Fruit fly (Drosophila melanogaster) whole organism, prepupa: ENCODE measurements around the gene CG12316.

Source experiments
- CG10631 ChIP-seq: fragments of 200-800 bp; sonication (Bioruptor generic); optimal IDR thresholded peaks from 2 replicates; lab custom pipeline; 2016; ENCODE audit warnings: missing biosample characterization, missing genetic modification characterization
- CG10669 ChIP-seq: fragments of 200-800 bp; sonication (Bioruptor generic); optimal IDR thresholded peaks from 3 replicates; lab custom pipeline; 2018; ENCODE audit warnings: missing biosample characterization, mild to moderate bottlenecking, missing genetic modification characterization, moderate library complexity
- CG11294 ChIP-seq: fragments of 200-800 bp; sonication (Bioruptor generic); IDR thresholded peaks from 2 replicates; pipeline ENCODE4 v1.3.6; 2022; ENCODE audit warnings: missing biosample characterization, missing genetic modification characterization
- CG11902 ChIP-seq: fragments of 200-800 bp; sonication (Bioruptor generic); optimal IDR thresholded peaks from 3 replicates; lab custom pipeline; 2016; ENCODE audit warnings: missing biosample characterization, missing genetic modification characterization
- CG15336 ChIP-seq: fragments of 200-800 bp; sonication (Bioruptor generic); IDR thresholded peaks from 2 replicates; pipeline ENCODE4 v1.3.6; 2022; ENCODE audit warnings: missing biosample characterization, missing genetic modification characterization
- CG1621 ChIP-seq: fragments of 200-800 bp; sonication (Bioruptor generic); optimal IDR thresholded peaks from 3 replicates; lab custom pipeline; 2018; ENCODE audit warnings: missing biosample characterization, mild to moderate bottlenecking, missing genetic modification characterization
- CG16779 ChIP-seq: fragments of 200-800 bp; sonication (Bioruptor generic); optimal IDR thresholded peaks from 3 replicates; lab custom pipeline; 2017; ENCODE audit warnings: missing biosample characterization, mild to moderate bottlenecking, missing genetic modification characterization
- CG3032 ChIP-seq: fragments of 200-800 bp; optimal IDR thresholded peaks from 2 replicates; lab custom pipeline; 2019; ENCODE audit warnings: missing biosample characterization, mild to moderate bottlenecking, missing genetic modification characterization, moderate library complexity
- CG32006 ChIP-seq: fragments of 200-800 bp; sonication (Bioruptor generic); optimal IDR thresholded peaks from 3 replicates; lab custom pipeline; 2017; ENCODE audit warnings: missing biosample characterization, mild to moderate bottlenecking, missing genetic modification characterization
- CG34406 ChIP-seq: fragments of 200-800 bp; sonication (Bioruptor generic); optimal IDR thresholded peaks from 3 replicates; lab custom pipeline; 2016; ENCODE audit warnings: missing biosample characterization, missing genetic modification characterization
- CG6163 ChIP-seq: fragments of 200-800 bp; sonication (Bioruptor generic); IDR thresholded peaks from 3 replicates; pipeline ENCODE4 v1.3.6; 2022; ENCODE audit warnings: missing biosample characterization, missing genetic modification characterization
- CG6276 ChIP-seq: fragments of 200-800 bp; sonication (Bioruptor generic); optimal IDR thresholded peaks from 2 replicates; lab custom pipeline; 2017; ENCODE audit warnings: missing biosample characterization, mild to moderate bottlenecking, missing genetic modification characterization
- CG6792 ChIP-seq: fragments of 200-800 bp; sonication (Bioruptor generic); optimal IDR thresholded peaks from 3 replicates; lab custom pipeline; 2016; ENCODE audit warnings: missing biosample characterization, missing genetic modification characterization
- CG6808 ChIP-seq: fragments of 200-800 bp; sonication (Bioruptor generic); optimal IDR thresholded peaks from 3 replicates; lab custom pipeline; 2017; ENCODE audit warnings: missing biosample characterization, missing genetic modification characterization, mild to moderate bottlenecking, moderate library complexity, missing genetic modification reagents
- CG6854 ChIP-seq: fragments of 200-800 bp; sonication (Bioruptor generic); optimal IDR thresholded peaks from 2 replicates; lab custom pipeline; 2017; ENCODE audit warnings: missing biosample characterization, mild to moderate bottlenecking, missing genetic modification characterization
- CG8119 ChIP-seq: fragments of 200-800 bp; sonication (Bioruptor generic); IDR thresholded peaks from 3 replicates; pipeline ENCODE4 v1.3.6; 2022; ENCODE audit warnings: missing biosample characterization, missing genetic modification characterization
- CG8319 ChIP-seq: fragments of 200-800 bp; sonication (Bioruptor generic); optimal IDR thresholded peaks from 3 replicates; lab custom pipeline; 2016; ENCODE audit warnings: missing biosample characterization, missing genetic modification characterization
- CG8632 ChIP-seq: fragments of 200-800 bp; sonication (Bioruptor generic); optimal IDR thresholded peaks from 3 replicates; lab custom pipeline; 2016; ENCODE audit warnings: missing biosample characterization, missing genetic modification characterization
- CG9139 ChIP-seq: fragments of 200-800 bp; sonication (Bioruptor generic); optimal IDR thresholded peaks from 3 replicates; lab custom pipeline; 2017; ENCODE audit warnings: missing biosample characterization, mild to moderate bottlenecking, missing genetic modification characterization
- Eip75B ChIP-seq: fragments of 200-800 bp; sonication (Bioruptor generic); optimal IDR thresholded peaks from 3 replicates; lab custom pipeline; 2016; ENCODE audit warnings: missing biosample characterization, missing genetic modification characterization
- Eip78C ChIP-seq: fragments of 200-800 bp; sonication (Bioruptor generic); peaks from one replicate; lab custom pipeline; 2016; ENCODE audit warnings: missing biosample characterization, missing genetic modification characterization
- Gug ChIP-seq: fragments of 200-800 bp; sonication (Bioruptor generic); IDR thresholded peaks from 2 replicates; pipeline ENCODE4 v1.3.6; 2022; ENCODE audit warnings: missing biosample characterization, missing genetic modification characterization
- Hr4 ChIP-seq: fragments of 200-800 bp; sonication (Bioruptor generic); optimal IDR thresholded peaks from 3 replicates; lab custom pipeline; 2016; ENCODE audit warnings: missing biosample characterization, missing genetic modification characterization
- Lpt ChIP-seq: fragments of 200-800 bp; sonication (Bioruptor generic); optimal IDR thresholded peaks from 3 replicates; lab custom pipeline; 2016; ENCODE audit warnings: missing biosample characterization, missing genetic modification characterization
- Met ChIP-seq: fragments of 200-800 bp; sonication (Bioruptor generic); optimal IDR thresholded peaks from 3 replicates; lab custom pipeline; 2016; ENCODE audit warnings: missing biosample characterization, missing genetic modification characterization
- OdsH ChIP-seq: fragments of 200-800 bp; sonication (Bioruptor generic); optimal IDR thresholded peaks from 3 replicates; lab custom pipeline; 2016; ENCODE audit warnings: missing biosample characterization, missing genetic modification characterization
- Sox14 ChIP-seq: fragments of 200-800 bp; sonication (Bioruptor generic); optimal IDR thresholded peaks from 3 replicates; lab custom pipeline; 2016; ENCODE audit warnings: missing biosample characterization, missing genetic modification characterization
- achi ChIP-seq: fragments of 200-800 bp; sonication (Bioruptor generic); optimal IDR thresholded peaks from 3 replicates; lab custom pipeline; 2016; ENCODE audit warnings: missing biosample characterization, missing genetic modification characterization
- cyc ChIP-seq: fragments of 200-800 bp; sonication (Bioruptor generic); optimal IDR thresholded peaks from 3 replicates; lab custom pipeline; 2016; ENCODE audit warnings: missing biosample characterization, missing genetic modification characterization
- eg ChIP-seq: fragments of 200-800 bp; sonication (Bioruptor generic); IDR thresholded peaks from 3 replicates; pipeline ENCODE4 v1.3.6; 2022; ENCODE audit warnings: missing biosample characterization, missing genetic modification characterization
- fd85E ChIP-seq: fragments of 200-800 bp; sonication (Bioruptor generic); optimal IDR thresholded peaks from 3 replicates; lab custom pipeline; 2016; ENCODE audit warnings: missing biosample characterization, missing genetic modification characterization
- fkh ChIP-seq: fragments of 200-800 bp; sonication (Bioruptor generic); optimal IDR thresholded peaks from 3 replicates; lab custom pipeline; 2017; ENCODE audit warnings: missing biosample characterization, mild to moderate bottlenecking, missing genetic modification characterization, moderate library complexity
- lz ChIP-seq: fragments of 200-800 bp; sonication (Bioruptor generic); optimal IDR thresholded peaks from 3 replicates; lab custom pipeline; 2016; ENCODE audit warnings: missing biosample characterization, missing genetic modification characterization
- net ChIP-seq: fragments of 200-800 bp; sonication (Bioruptor generic); optimal IDR thresholded peaks from 3 replicates; lab custom pipeline; 2016; ENCODE audit warnings: missing biosample characterization, missing genetic modification characterization
- spab ChIP-seq: fragments of 200-800 bp; sonication (Bioruptor generic); optimal IDR thresholded peaks from 2 replicates; lab custom pipeline; 2017; ENCODE audit warnings: missing biosample characterization, mild to moderate bottlenecking, missing genetic modification characterization, missing genetic modification reagents
- ss ChIP-seq, 2 experiments: fragments of 200-800 bp; sonication (Bioruptor generic); optimal IDR thresholded peaks; 2 replicates in 1 of 2; 3 replicates in 1 of 2; lab custom pipeline; 2017 to 2018; ENCODE audit warnings: mild to moderate bottlenecking in 2 of 2, missing biosample characterization in 2 of 2, missing genetic modification characterization in 2 of 2, moderate library complexity in 1 of 2
- svp ChIP-seq: fragments of 200-800 bp; sonication (Bioruptor generic); peaks from one replicate; lab custom pipeline; 2016; ENCODE audit warnings: missing biosample characterization, missing genetic modification characterization
- topi ChIP-seq: fragments of 200-800 bp; sonication (Bioruptor generic); optimal IDR thresholded peaks from 3 replicates; lab custom pipeline; 2016; ENCODE audit warnings: missing biosample characterization, missing genetic modification characterization
- vri ChIP-seq: fragments of 200-800 bp; sonication (Bioruptor generic); optimal IDR thresholded peaks from 3 replicates; lab custom pipeline; 2016; ENCODE audit warnings: missing biosample characterization, mild to moderate bottlenecking, missing genetic modification characterization

Gene CG12316

dm6 chr3L:15093929-15094588 is 42.7 kb downstream of the CG12316 start (continued):
- TF ChIP-seq CG11294 (GFP tag; lab: Robert Waterston, UW): no peak
- TF ChIP-seq achi (GFP tag; lab: Kevin White, UChicago): no peak
- no peak for TF ChIP-seq CG8319 (GFP tag; lab: Kevin White, UChicago)
- TF ChIP-seq Met (GFP tag; lab: Kevin White, UChicago): peak; percentile 4
- TF ChIP-seq CG3032 (tag; lab: Kevin White, UChicago): no peak
- no peak for TF ChIP-seq CG32006 (GFP tag; lab: Kevin White, UChicago)
- peak; percentile 66 for TF ChIP-seq fkh (GFP tag; lab: Kevin White, UChicago)
- TF ChIP-seq OdsH (GFP tag; lab: Kevin White, UChicago): peak; percentile 14
- TF ChIP-seq CG11902 (GFP tag; lab: Kevin White, UChicago): no peak
- no peak for TF ChIP-seq Lpt (GFP tag; lab: Kevin White, UChicago)
- TF ChIP-seq CG15336: peak; percentile 44; the same call in 1 of the 2 replicates
- TF ChIP-seq CG6854 (GFP tag; lab: Kevin White, UChicago): no peak
- no peak for TF ChIP-seq CG10631 (GFP tag; lab: Kevin White, UChicago)
- TF ChIP-seq CG6276 (GFP tag; lab: Kevin White, UChicago): no peak
- peak; percentile 73 for TF ChIP-seq Eip78C (GFP tag; lab: Kevin White, UChicago)

- TF ChIP-seq CG8632 (no peak), Gug (no peak), CG8119 (no peak), CG11294 (GFP tag; lab: Robert Waterston, UW) (no peak), achi (GFP tag; lab: Kevin White, UChicago) (no peak), ss (GFP tag; optimal IDR thresholded peaks at IDR 0.05; lab: Kevin White, UChicago) (no peak), CG16779 (tag; lab: Kevin White, UChicago) (no peak), CG10669 (GFP tag; lab: Kevin White, UChicago) (no peak), CG9139 (no peak), CG6276 (GFP tag; lab: Kevin White, UChicago) (no peak)
Observed at dm6 chr3L:15089887-15090679, 46.7 kb downstream of the CG12316 start.

- TF ChIP-seq Eip75B (GFP tag; lab: Kevin White, UChicago) (no peak), svp (GFP tag; lab: Kevin White, UChicago) (no peak), lz (GFP tag; lab: Kevin White, UChicago) (no peak), eg (GFP tag; lab: Robert Waterston, UW) (no peak)
- TF ChIP-seq, all 60 proteins: peak for 0
Observed at dm6 chr3L:15089083-15089704, 47.5 kb downstream of the CG12316 start.

- TF ChIP-seq CG34406 (GFP tag; lab: Kevin White, UChicago) (no peak), CG3032 (tag; lab: Kevin White, UChicago) (no peak), CG8119 (no peak), cyc (GFP tag; lab: Kevin White, UChicago) (no peak), Eip75B (GFP tag; lab: Kevin White, UChicago) (no peak), lz (GFP tag; lab: Kevin White, UChicago) (no peak), CG6163 (GFP tag; lab: Robert Waterston, UW) (no peak), spab (GFP tag; lab: Kevin White, UChicago) (no peak), Met (GFP tag; lab: Kevin White, UChicago) (no peak), CG15336 (peak; percentile 17; the same call in 1 of the 2 replicates), CG1621 (tag; lab: Kevin White, UChicago) (no peak), Sox14 (GFP tag; lab: Kevin White, UChicago) (no peak), CG32006 (GFP tag; lab: Kevin White, UChicago) (no peak), Hr4 (GFP tag; lab: Kevin White, UChicago) (no peak), vri (GFP tag; lab: Kevin White, UChicago) (no peak), net (no peak), fd85E (no peak), CG6276 (GFP tag; lab: Kevin White, UChicago) (peak; percentile 5), svp (GFP tag; lab: Kevin White, UChicago) (peak; percentile 95), topi (GFP tag; lab: Kevin White, UChicago) (no peak), CG10669 (GFP tag; lab: Kevin White, UChicago) (no peak), CG6808 (no peak), eg (GFP tag; lab: Robert Waterston, UW) (no peak), ss (GFP tag; optimal IDR thresholded peaks at IDR 0.05; lab: Kevin White, UChicago) (no peak), CG6792 (GFP tag; lab: Kevin White, UChicago) (no peak)
Observed at dm6 chr3L:15088285-15088684, 48.4 kb downstream of the CG12316 start.
